Fruit fly (Drosophila melanogaster) whole organism, embryonic: ENCODE data around the gene NaPi-III.

Experiments used
- Atf6 ChIP-seq: fragments of 200-800 bp; sonication (Bioruptor generic); IDR thresholded peaks from 2 replicates; pipeline ENCODE4 v1.3.6; 2022; ENCODE audit warnings: missing biosample characterization, missing genetic modification characterization
- Blimp-1 ChIP-seq: fragments of 200-800 bp; sonication (Bioruptor generic); optimal IDR thresholded peaks from 3 replicates; lab custom pipeline; 2018; ENCODE audit warnings: missing biosample characterization, missing genetic modification characterization, mild to moderate bottlenecking, moderate library complexity, missing genetic modification reagents
- CG10274 ChIP-seq: fragments of 200-800 bp; sonication (Bioruptor generic); optimal IDR thresholded peaks from 3 replicates; lab custom pipeline; 2017; ENCODE audit warnings: missing biosample characterization, mild to moderate bottlenecking, missing genetic modification characterization
- CG12942 ChIP-seq: fragments of 200-800 bp; sonication (Bioruptor generic); optimal IDR thresholded peaks from 3 replicates; lab custom pipeline; 2016; ENCODE audit warnings: missing biosample characterization, missing genetic modification characterization
- CG13894 ChIP-seq: fragments of 200-800 bp; sonication (Bioruptor generic); optimal IDR thresholded peaks from 3 replicates; lab custom pipeline; 2018; ENCODE audit warnings: missing biosample characterization, mild to moderate bottlenecking, missing genetic modification characterization, moderate library complexity
- CG1603 ChIP-seq: fragments of 200-800 bp; sonication (Bioruptor generic); optimal IDR thresholded peaks from 2 replicates; lab custom pipeline; 2019; ENCODE audit warnings: missing biosample characterization, mild to moderate bottlenecking, missing genetic modification characterization, moderate library complexity
- CG1647 ChIP-seq: fragments of 200-800 bp; sonication (Bioruptor generic); optimal IDR thresholded peaks from 3 replicates; lab custom pipeline; 2016; ENCODE audit warnings: missing biosample characterization, missing genetic modification characterization
- CG17802 ChIP-seq: fragments of 200-800 bp; sonication (Bioruptor generic); optimal IDR thresholded peaks from 2 replicates; lab custom pipeline; 2018; ENCODE audit warnings: missing biosample characterization, mild to moderate bottlenecking, missing genetic modification characterization, moderate library complexity
- CG1832 ChIP-seq: fragments of 200-800 bp; sonication (Bioruptor generic); optimal IDR thresholded peaks from 2 replicates; lab custom pipeline; 2017; ENCODE audit warnings: missing biosample characterization, mild to moderate bottlenecking, missing genetic modification characterization, inconsistent platforms
- CG2116 ChIP-seq: fragments of 200-800 bp; sonication (Bioruptor generic); optimal IDR thresholded peaks from 3 replicates; lab custom pipeline; 2018; ENCODE audit warnings: missing biosample characterization, mild to moderate bottlenecking, missing genetic modification characterization
- CG2889 ChIP-seq: fragments of 200-800 bp; sonication (Bioruptor generic); IDR thresholded peaks from 3 replicates; pipeline ENCODE4 v1.3.6; 2022; ENCODE audit warnings: missing biosample characterization, missing genetic modification characterization
- CG34422 ChIP-seq: fragments of 200-800 bp; sonication (Bioruptor generic); IDR thresholded peaks from 3 replicates; pipeline ENCODE4 v1.3.6; 2022; ENCODE audit warnings: missing biosample characterization, missing genetic modification characterization
- CG4404 ChIP-seq: fragments of 200-800 bp; sonication (Bioruptor generic); IDR thresholded peaks from 2 replicates; pipeline ENCODE4 v1.3.6; 2022; ENCODE audit warnings: missing biosample characterization, missing genetic modification characterization
- CG6272 ChIP-seq: fragments of 200-800 bp; sonication (Bioruptor generic); IDR thresholded peaks from 2 replicates; pipeline ENCODE4 v1.3.6; 2022; ENCODE audit warnings: missing biosample characterization, missing genetic modification characterization
- CG6813 ChIP-seq: fragments of 200-800 bp; sonication (Bioruptor generic); optimal IDR thresholded peaks from 2 replicates; lab custom pipeline; 2017; ENCODE audit warnings: missing biosample characterization, missing genetic modification characterization, mild to moderate bottlenecking, moderate library complexity, missing genetic modification reagents
- CG7745 ChIP-seq: fragments of 200-800 bp; sonication (Bioruptor generic); optimal IDR thresholded peaks from 2 replicates; lab custom pipeline; 2018; ENCODE audit warnings: missing biosample characterization, mild to moderate bottlenecking, missing genetic modification characterization, moderate library complexity
- CG9817 ChIP-seq: fragments of 200-800 bp; sonication (Bioruptor generic); optimal IDR thresholded peaks from 2 replicates; lab custom pipeline; 2018; ENCODE audit warnings: missing biosample characterization, mild to moderate bottlenecking, missing genetic modification characterization, moderate library complexity
- CHES-1-like ChIP-seq: fragments of 200-800 bp; sonication (Bioruptor generic); optimal IDR thresholded peaks from 2 replicates; lab custom pipeline; 2016; ENCODE audit warnings: missing biosample characterization, missing genetic modification characterization
- CrebB ChIP-seq: fragments of 200-800 bp; sonication (Bioruptor generic); optimal IDR thresholded peaks from 3 replicates; lab custom pipeline; 2018; ENCODE audit warnings: missing biosample characterization, mild to moderate bottlenecking, missing genetic modification characterization
- Deaf1 ChIP-seq: fragments of 200-800 bp; optimal IDR thresholded peaks from 3 replicates; lab custom pipeline; 2019; ENCODE audit warnings: missing biosample characterization, mild to moderate bottlenecking, missing genetic modification characterization, moderate library complexity
- E2f2 ChIP-seq: fragments of 200-800 bp; sonication (Bioruptor generic); IDR thresholded peaks from 2 replicates; pipeline ENCODE4 v1.3.6; 2022; ENCODE audit warnings: missing biosample characterization, missing genetic modification characterization
- Gsc ChIP-seq: fragments of 200-800 bp; sonication (Bioruptor generic); IDR thresholded peaks from 2 replicates; pipeline ENCODE4 v1.3.6; 2022; ENCODE audit warnings: missing biosample characterization, missing genetic modification characterization
- HHEX ChIP-seq: fragments of 200-800 bp; sonication (Bioruptor generic); optimal IDR thresholded peaks from 3 replicates; lab custom pipeline; 2017; ENCODE audit warnings: missing biosample characterization, mild to moderate bottlenecking, missing genetic modification characterization, missing genetic modification reagents
- Pdp1 ChIP-seq, 2 experiments: fragments of 200-800 bp; sonication (Bioruptor generic); optimal IDR thresholded peaks; 3 replicates each; lab custom pipeline; 2016; ENCODE audit warnings: missing biosample characterization in 2 of 2, missing genetic modification characterization in 2 of 2, mild to moderate bottlenecking in 1 of 2, moderate library complexity in 1 of 2
- Taf1 ChIP-seq: fragments of 200-800 bp; sonication (Bioruptor generic); IDR thresholded peaks from 2 replicates; pipeline ENCODE4 v1.3.6; 2022; ENCODE audit warnings: missing biosample characterization, missing genetic modification characterization
- ac ChIP-seq: fragments of 200-800 bp; sonication (Bioruptor generic); optimal IDR thresholded peaks from 3 replicates; lab custom pipeline; 2017; ENCODE audit warnings: missing biosample characterization, mild to moderate bottlenecking, missing genetic modification characterization
- bowl ChIP-seq: fragments of 200-800 bp; sonication (Bioruptor generic); IDR thresholded peaks from 2 replicates; pipeline ENCODE4 v1.3.6; 2022; ENCODE audit warnings: missing biosample characterization, missing genetic modification characterization
- cad ChIP-seq: fragments of >200 bp; optimal IDR thresholded peaks from 2 replicates; lab custom pipeline; 2017; ENCODE audit warnings: missing biosample characterization, missing genetic modification characterization
- crc ChIP-seq: fragments of 200-800 bp; sonication (Bioruptor generic); optimal IDR thresholded peaks from 2 replicates; lab custom pipeline; 2016; ENCODE audit warnings: missing biosample characterization, missing genetic modification characterization
- emc ChIP-seq: fragments of 200-800 bp; sonication (Bioruptor generic); optimal IDR thresholded peaks from 2 replicates; lab custom pipeline; 2016; ENCODE audit warnings: missing biosample characterization, missing genetic modification characterization
- fd96Cb ChIP-seq: fragments of 200-800 bp; sonication (Bioruptor generic); optimal IDR thresholded peaks from 2 replicates; lab custom pipeline; 2018; ENCODE audit warnings: missing biosample characterization, mild to moderate bottlenecking, missing genetic modification characterization, moderate library complexity
- fru ChIP-seq: fragments of >200 bp; optimal IDR thresholded peaks from 2 replicates; lab custom pipeline; 2017
- gce ChIP-seq: fragments of 200-800 bp; sonication (Bioruptor generic); IDR thresholded peaks from 3 replicates; pipeline ENCODE4 v1.3.6; 2022; ENCODE audit warnings: missing biosample characterization, missing genetic modification characterization
- hbn ChIP-seq: fragments of 200-800 bp; sonication (Bioruptor generic); IDR thresholded peaks from 2 replicates; pipeline ENCODE4 v1.3.6; 2022; ENCODE audit warnings: missing biosample characterization, missing genetic modification characterization; ENCODE audit not compliant: partially characterized antibody
- kah ChIP-seq: fragments of 200-800 bp; sonication (Bioruptor generic); optimal IDR thresholded peaks from 2 replicates; lab custom pipeline; 2018; ENCODE audit warnings: missing biosample characterization, mild to moderate bottlenecking, missing genetic modification characterization
- kay ChIP-seq: fragments of 200-800 bp; sonication (Bioruptor generic); optimal IDR thresholded peaks from 2 replicates; lab custom pipeline; 2016; ENCODE audit warnings: missing biosample characterization, missing genetic modification characterization
- klu ChIP-seq: fragments of 200-800 bp; sonication (Bioruptor generic); IDR thresholded peaks from 2 replicates; pipeline ENCODE4 v1.3.6; 2022; ENCODE audit warnings: missing biosample characterization, missing genetic modification characterization
- mam ChIP-seq: fragments of 200-800 bp; sonication (Bioruptor generic); optimal IDR thresholded peaks from 3 replicates; lab custom pipeline; 2016; ENCODE audit warnings: missing biosample characterization, missing genetic modification characterization
- nerfin-1 ChIP-seq: fragments of 200-800 bp; sonication (Bioruptor generic); optimal IDR thresholded peaks from 3 replicates; lab custom pipeline; 2019; ENCODE audit warnings: missing biosample characterization, mild to moderate bottlenecking, missing genetic modification characterization, moderate library complexity
- oc ChIP-seq: fragments of 200-800 bp; sonication (Bioruptor generic); optimal IDR thresholded peaks from 2 replicates; lab custom pipeline; 2018; ENCODE audit warnings: missing biosample characterization, mild to moderate bottlenecking, missing genetic modification characterization, moderate library complexity
- peb ChIP-seq: fragments of 200-800 bp; sonication (Bioruptor generic); IDR thresholded peaks from 2 replicates; pipeline ENCODE4 v1.3.6; 2022; ENCODE audit warnings: missing biosample characterization, missing genetic modification characterization
- phol ChIP-seq: fragments of 200-800 bp; sonication (Bioruptor generic); optimal IDR thresholded peaks from 3 replicates; lab custom pipeline; 2018; ENCODE audit warnings: missing biosample characterization, mild to moderate bottlenecking, missing genetic modification characterization, moderate library complexity
- psq ChIP-seq: fragments of 200-800 bp; sonication (Bioruptor generic); optimal IDR thresholded peaks from 2 replicates; lab custom pipeline; 2017; ENCODE audit warnings: missing biosample characterization, missing genetic modification characterization
- ro ChIP-seq: fragments of 200-800 bp; sonication (Bioruptor generic); IDR thresholded peaks from 2 replicates; pipeline ENCODE4 v1.3.6; 2022; ENCODE audit warnings: missing biosample characterization, missing genetic modification characterization
- ssp ChIP-seq: fragments of 200-800 bp; sonication (Bioruptor generic); IDR thresholded peaks from 2 replicates; pipeline ENCODE4 v1.3.6; 2022; ENCODE audit warnings: missing biosample characterization, missing genetic modification characterization
- tio ChIP-seq: fragments of 200-800 bp; sonication (Bioruptor generic); optimal IDR thresholded peaks from 2 replicates; lab custom pipeline; 2017; ENCODE audit warnings: missing biosample characterization, missing genetic modification characterization, inconsistent platforms
- trh ChIP-seq: fragments of 200-800 bp; sonication (Bioruptor generic); optimal IDR thresholded peaks from 2 replicates; lab custom pipeline; 2016; ENCODE audit warnings: missing biosample characterization, missing genetic modification characterization
- vnd ChIP-seq: fragments of 200-800 bp; sonication (Bioruptor generic); IDR thresholded peaks from 3 replicates; pipeline ENCODE4 v1.3.6; 2022; ENCODE audit warnings: missing biosample characterization, missing genetic modification characterization; ENCODE audit not compliant: partially characterized antibody
- wek ChIP-seq: fragments of 200-800 bp; sonication (Bioruptor generic); optimal IDR thresholded peaks from 3 replicates; lab custom pipeline; 2018; ENCODE audit warnings: missing biosample characterization, mild to moderate bottlenecking, missing genetic modification characterization, moderate library complexity

Gene NaPi-III

dm6 chr3L:11169299-11170181 lies 46.4 kb downstream of the NaPi-III start, which contains the start of the genes wls and Adck5 (continued):
- no peak for TF ChIP-seq psq (GFP tag; lab: Kevin White, UChicago)
- peak; percentile 10 to 52 for TF ChIP-seq Pdp1 (GFP tag; optimal IDR thresholded peaks at IDR 0.05; lab: Kevin White, UChicago)
- TF ChIP-seq gce = peak; percentile 64; the same call in 1 of the 3 replicates
- no peak for TF ChIP-seq emc
- peak; percentile 3 for TF ChIP-seq mam
- no peak for TF ChIP-seq Taf1 (GFP tag; lab: Robert Waterston, UW)
- peak; percentile 67 for TF ChIP-seq CG6813 (GFP tag; lab: Kevin White, UChicago)
- TF ChIP-seq ac (GFP tag; lab: Kevin White, UChicago) = peak; percentile 64
- TF ChIP-seq E2f2 (GFP tag; lab: Robert Waterston, UW) = no peak; the same call in 1 of the 2 replicates
- TF ChIP-seq nerfin-1 (tag; lab: Kevin White, UChicago) = peak; percentile 26
- 0 out of 2 replicates have a peak, but pooled peaks have one; percentile 27 for TF ChIP-seq hbn (GFP tag; lab: Robert Waterston, UW)
- TF ChIP-seq CG10274 (GFP tag; lab: Kevin White, UChicago) = peak; percentile 32
- TF ChIP-seq bowl = no peak
- peak; percentile 92 for TF ChIP-seq kah (GFP tag; lab: Kevin White, UChicago)
- TF ChIP-seq CG6272 (GFP tag; lab: Robert Waterston, UW) = no peak
- TF ChIP-seq phol (tag; lab: Kevin White, UChicago) = peak; percentile 37
- no peak for TF ChIP-seq Deaf1 (tag; lab: Kevin White, UChicago)
- TF ChIP-seq kay = peak; percentile 10
- TF ChIP-seq trh (GFP tag; lab: Kevin White, UChicago) = no peak
- peak; percentile 67 for TF ChIP-seq CG2116 (GFP tag; lab: Kevin White, UChicago)
- no peak for TF ChIP-seq CG4404 (GFP tag; lab: Robert Waterston, UW)
- no peak for TF ChIP-seq Gsc
- no peak for TF ChIP-seq CG1647 (GFP tag; lab: Kevin White, UChicago)
- peak; percentile 58 for TF ChIP-seq HHEX (GFP tag; lab: Kevin White, UChicago)
- no peak for TF ChIP-seq fru (lab: Kevin White, UChicago)
- peak; percentile 54 for TF ChIP-seq CHES-1-like (GFP tag; lab: Kevin White, UChicago)
- no peak for TF ChIP-seq klu
- no peak for TF ChIP-seq peb (GFP tag; lab: Robert Waterston, UW)
- no peak for TF ChIP-seq CG7745 (tag; lab: Kevin White, UChicago)
- no peak for TF ChIP-seq vnd (GFP tag; lab: Robert Waterston, UW)
- peak; percentile 35 for TF ChIP-seq crc
- peak; percentile 61; the same call in 1 of the 3 replicates for TF ChIP-seq CG34422 (GFP tag; lab: Robert Waterston, UW)
- TF ChIP-seq fd96Cb = no peak
- peak; percentile 62 for TF ChIP-seq wek (GFP tag; lab: Kevin White, UChicago)
- TF ChIP-seq Atf6 (GFP tag; lab: Robert Waterston, UW) = 0 out of 2 replicates have a peak, but pooled peaks have one; percentile 26
- no peak for TF ChIP-seq CG12942 (GFP tag; lab: Kevin White, UChicago)
- no peak for TF ChIP-seq ro (GFP tag; lab: Robert Waterston, UW)
- TF ChIP-seq tio (GFP tag; lab: Kevin White, UChicago) = no peak
- TF ChIP-seq CG13894 = no peak
- no peak for TF ChIP-seq ssp
- no peak for TF ChIP-seq CG17802 (tag; lab: Kevin White, UChicago)
- TF ChIP-seq CG2889 (GFP tag; lab: Robert Waterston, UW) = no peak
- peak; percentile 17 for TF ChIP-seq CG9817
- TF ChIP-seq cad (GFP tag; lab: Kevin White, UChicago) = no peak
- TF ChIP-seq Blimp-1 = no peak
- TF ChIP-seq oc (tag; lab: Kevin White, UChicago) = no peak
- TF ChIP-seq CG1832 = no peak
- TF ChIP-seq CrebB (tag; lab: Kevin White, UChicago) = peak; percentile 73
- peak; percentile 57 for TF ChIP-seq CG1603 (tag; lab: Kevin White, UChicago)
